Fruit fly (Drosophila melanogaster): ENCODE results near the gene CG3842.

CG3842 gene

dm6 chrX:6340593-6341068 lies 3.1 kb downstream of the CG3842 start (continued):
- TF ChIP-seq CG12155 (GFP tag; optimal IDR thresholded peaks at IDR 0.05) (peak; percentile 43), mld (GFP tag; IDR thresholded peaks at IDR 0.05; ENCODE audit: partially characterized antibody) (no peak), CG18599 (GFP tag; optimal IDR thresholded peaks at IDR 0.05) (peak; percentile 84), H2.0 (GFP tag; IDR thresholded peaks at IDR 0.05) (0 out of 2 replicates have a peak, but pooled peaks have one; percentile 23), Dfd (GFP tag; optimal IDR thresholded peaks at IDR 0.05) (no peak), CG11695 (GFP tag; IDR thresholded peaks at IDR 0.05) (peak; percentile 80; the same call in 2 of the 3 replicates), yki (optimal IDR thresholded peaks at IDR 0.05) (no peak), CG2120 (GFP tag; optimal IDR thresholded peaks at IDR 0.05) (peak; percentile 66), Hr51 (GFP tag; optimal IDR thresholded peaks at IDR 0.05) (peak in 1 of 2 experiments; percentile 86), Xrp1 (GFP tag; IDR thresholded peaks at IDR 0.05) (peak; percentile 66), slou (GFP tag; optimal IDR thresholded peaks at IDR 0.05) (no peak), CG8089 (GFP tag; optimal IDR thresholded peaks at IDR 0.05) (no peak), CG4854 (GFP tag; optimal IDR thresholded peaks at IDR 0.05) (peak; percentile 37), kni (GFP tag; optimal IDR thresholded peaks at IDR 0.05) (peak; percentile 19), CG16863 (GFP tag; optimal IDR thresholded peaks at IDR 0.05) (peak; percentile 37), ase (GFP tag; IDR thresholded peaks at IDR 0.05) (peak; percentile 62; the same call in 1 of the 3 replicates), oc (tag; optimal IDR thresholded peaks at IDR 0.05) (no peak), Dad (GFP tag; optimal IDR thresholded peaks at IDR 0.05) (peak; percentile 23), btn (GFP tag; optimal IDR thresholded peaks at IDR 0.05) (peak; percentile 28), ems (GFP tag; optimal IDR thresholded peaks at IDR 0.05) (peak; percentile 41), CG10543 (GFP tag; optimal IDR thresholded peaks at IDR 0.05) (peak; percentile 80), Bdp1 (GFP tag; optimal IDR thresholded peaks at IDR 0.05) (peak; percentile 8), stc (GFP tag; IDR thresholded peaks at IDR 0.05) (0 out of 2 replicates have a peak, but pooled peaks have one; percentile 34), prd (optimal IDR thresholded peaks at IDR 0.05) (no peak), prd (GFP tag; IDR thresholded peaks at IDR 0.05) (no peak; the same call in 1 of the 3 replicates), pho (GFP tag; optimal IDR thresholded peaks at IDR 0.05) (no peak), inv (GFP tag; IDR thresholded peaks at IDR 0.05; ENCODE audit: partially characterized antibody) (no peak), CG4282 (GFP tag; optimal IDR thresholded peaks at IDR 0.05) (no peak), Elba2 (GFP tag; optimal IDR thresholded peaks at IDR 0.05) (no peak), CG10462 (GFP tag; optimal IDR thresholded peaks at IDR 0.05) (no peak), Awh (GFP tag; IDR thresholded peaks at IDR 0.05) (no peak), hbn (GFP tag; IDR thresholded peaks at IDR 0.05; ENCODE audit: partially characterized antibody) (no peak), h (optimal IDR thresholded peaks at IDR 0.05) (no peak), Chrac-16 (GFP tag; optimal IDR thresholded peaks at IDR 0.05) (peak; percentile 48), CG9215 (GFP tag; IDR thresholded peaks at IDR 0.05) (peak; percentile 61), CG13624 (GFP tag; optimal IDR thresholded peaks at IDR 0.05) (peak; percentile 25), CG31441 (GFP tag; IDR thresholded peaks at IDR 0.05) (peak; percentile 80), Side (GFP tag; optimal IDR thresholded peaks at IDR 0.05) (no peak), corto (GFP tag; optimal IDR thresholded peaks at IDR 0.05) (peak; percentile 15), Ets97D (GFP tag; optimal IDR thresholded peaks at IDR 0.05) (no peak), Sry-δ (GFP tag; optimal IDR thresholded peaks at IDR 0.05) (no peak), Max (GFP tag; optimal IDR thresholded peaks at IDR 0.05) (peak; percentile 58), disco-r (GFP tag; optimal IDR thresholded peaks at IDR 0.05) (no peak), CG12071 (GFP tag; optimal IDR thresholded peaks at IDR 0.05) (peak; percentile 42), CG32772 (GFP tag; IDR thresholded peaks at IDR 0.05) (0 out of 2 replicates have a peak, but pooled peaks have one; percentile 40), CG10959 (GFP tag; IDR thresholded peaks at IDR 0.05) (no peak), CG6813 (GFP tag; optimal IDR thresholded peaks at IDR 0.05) (peak; percentile 63), HLHmδ (GFP tag; optimal IDR thresholded peaks at IDR 0.05) (no peak), CG2889 (GFP tag; IDR thresholded peaks at IDR 0.05) (no peak), pros (GFP tag; optimal IDR thresholded peaks at IDR 0.05) (no peak), Abd-B (GFP tag; optimal IDR thresholded peaks at IDR 0.05) (peak; percentile 18), MBD-R2 (GFP tag; IDR thresholded peaks at IDR 0.05) (no peak; the same call in 1 of the 2 replicates)

Data from whole organism, embryonic.